Fruit fly (Drosophila melanogaster): Measurements from ENCODE around the gene CG43815.

Gene CG43815

dm6 chr2L:3575679-3576442 is at the start of gene CG43815 (continued):
- TF ChIP-seq Sox14 (GFP tag; optimal IDR thresholded peaks at IDR 0.05) (no peak), Sox15 (GFP tag; optimal IDR thresholded peaks at IDR 0.05) (no peak), fkh (GFP tag; optimal IDR thresholded peaks at IDR 0.05) (peak; percentile 67), fd85E (GFP tag; optimal IDR thresholded peaks at IDR 0.05) (no peak), pdm3 (GFP tag; optimal IDR thresholded peaks at IDR 0.05) (no peak), CG11762 (GFP tag; optimal IDR thresholded peaks at IDR 0.05; ENCODE audit: insufficient read depth) (no peak), CG6276 (GFP tag; optimal IDR thresholded peaks at IDR 0.05) (no peak), achi (GFP tag; optimal IDR thresholded peaks at IDR 0.05) (no peak), Eip75B (GFP tag; optimal IDR thresholded peaks at IDR 0.05) (no peak)

dm6 chr2L:3530186-3530832 is 45.7 kb upstream of the CG43815 start, which contains the start of the genes Spindly and IFT57:
Gene Spindly (minus strand): TSS chr2L:3530317.
Gene IFT57 (plus strand): TSS chr2L:3530789.
- TF ChIP-seq CG34406 (GFP tag; optimal IDR thresholded peaks at IDR 0.05) (no peak), CG31627 (GFP tag; optimal IDR thresholded peaks at IDR 0.05) (no peak), net (GFP tag; optimal IDR thresholded peaks at IDR 0.05) (no peak), CG15336 (GFP tag; IDR thresholded peaks at IDR 0.05) (no peak), CG6808 (GFP tag; optimal IDR thresholded peaks at IDR 0.05) (no peak), CG10669 (GFP tag; optimal IDR thresholded peaks at IDR 0.05) (no peak), Blimp-1 (GFP tag; optimal IDR thresholded peaks at IDR 0.05) (no peak), CG11762 (GFP tag; optimal IDR thresholded peaks at IDR 0.05; ENCODE audit: insufficient read depth) (no peak)

dm6 chr2L:3532973-3533525 is 43.0 kb upstream of the CG43815 start:
- TF ChIP-seq CG15336 (GFP tag; IDR thresholded peaks at IDR 0.05): 0 out of 2 replicates have a peak, but pooled peaks have one; percentile 8
- TF ChIP-seq Sox15 (GFP tag; optimal IDR thresholded peaks at IDR 0.05): peak; percentile 2
- TF ChIP-seq Hr4 (GFP tag; optimal IDR thresholded peaks at IDR 0.05): peak; percentile 30
- no peak for TF ChIP-seq CG8119 (GFP tag; IDR thresholded peaks at IDR 0.05)
- peak; percentile 38 for TF ChIP-seq CG34406 (GFP tag; optimal IDR thresholded peaks at IDR 0.05)
- peak; percentile 54 for TF ChIP-seq Met (GFP tag; optimal IDR thresholded peaks at IDR 0.05)
- TF ChIP-seq dsx (GFP tag; optimal IDR thresholded peaks at IDR 0.05; ENCODE audit: poor library complexity, severe bottlenecking): no peak
- peak; percentile 3 for TF ChIP-seq cyc (GFP tag; optimal IDR thresholded peaks at IDR 0.05)
- peak; percentile 49 for TF ChIP-seq esn (GFP tag; optimal IDR thresholded peaks at IDR 0.05)
- TF ChIP-seq CG3032 (tag; optimal IDR thresholded peaks at IDR 0.05): peak; percentile 19
- peak; percentile 37 for TF ChIP-seq acj6 (GFP tag; optimal IDR thresholded peaks at IDR 0.05)
- TF ChIP-seq Hr38 (GFP tag; optimal IDR thresholded peaks at IDR 0.05): no peak
- TF ChIP-seq Eip78C (GFP tag): peak; percentile 76
- no peak for TF ChIP-seq svp (GFP tag)
- no peak for TF ChIP-seq CG11762 (GFP tag; optimal IDR thresholded peaks at IDR 0.05; ENCODE audit: insufficient read depth)
- TF ChIP-seq salr (GFP tag; optimal IDR thresholded peaks at IDR 0.05): no peak
- TF ChIP-seq CG6792 (GFP tag; optimal IDR thresholded peaks at IDR 0.05): peak; percentile 24
- 0 out of 2 replicates have a peak, but pooled peaks have one; percentile 19 for TF ChIP-seq CG11294 (GFP tag; IDR thresholded peaks at IDR 0.05)
- no peak for TF ChIP-seq CG6854 (GFP tag; optimal IDR thresholded peaks at IDR 0.05)
- peak; percentile 6 for TF ChIP-seq net (GFP tag; optimal IDR thresholded peaks at IDR 0.05)
- TF ChIP-seq OdsH (GFP tag; optimal IDR thresholded peaks at IDR 0.05): peak; percentile 20
- no peak for TF ChIP-seq CG9139 (GFP tag; optimal IDR thresholded peaks at IDR 0.05)
- TF ChIP-seq ss (GFP tag; optimal IDR thresholded peaks at IDR 0.05): no peak
- peak; percentile 37 for TF ChIP-seq lz (GFP tag; optimal IDR thresholded peaks at IDR 0.05)
- no peak for TF ChIP-seq CG6276 (GFP tag; optimal IDR thresholded peaks at IDR 0.05)
- TF ChIP-seq fd59A (GFP tag; optimal IDR thresholded peaks at IDR 0.05): peak; percentile 26
- TF ChIP-seq Gug (GFP tag; IDR thresholded peaks at IDR 0.05): no peak
- TF ChIP-seq Ets96B (tag; optimal IDR thresholded peaks at IDR 0.05): peak; percentile 31
- no peak for TF ChIP-seq pdm3 (GFP tag; optimal IDR thresholded peaks at IDR 0.05)
- TF ChIP-seq achi (GFP tag; optimal IDR thresholded peaks at IDR 0.05): peak; percentile 27
- no peak for TF ChIP-seq Eip93F (GFP tag; optimal IDR thresholded peaks at IDR 0.05)
- TF ChIP-seq fkh (GFP tag; optimal IDR thresholded peaks at IDR 0.05): no peak
- TF ChIP-seq CG10669 (GFP tag; optimal IDR thresholded peaks at IDR 0.05): peak; percentile 14
- no peak for TF ChIP-seq dac (GFP tag; optimal IDR thresholded peaks at IDR 0.05)
- no peak for TF ChIP-seq Eip75B (GFP tag; optimal IDR thresholded peaks at IDR 0.05)
- no peak for TF ChIP-seq CG7368 (GFP tag; optimal IDR thresholded peaks at IDR 0.05)
- peak; percentile 57; the same call in 1 of the 3 replicates for TF ChIP-seq CG6163 (GFP tag; IDR thresholded peaks at IDR 0.05)

Measured in whole organism, prepupa.